Worm (Caenorhabditis elegans) whole organism, L1 larva: ENCODE results near the gene K02A6.4.

Experiments
- aha-1 ChIP-seq: fragments of 150-350 bp; optimal IDR thresholded peaks from 2 replicates; lab custom pipeline; 2014; ENCODE audit warnings: missing biosample characterization, missing genetic modification characterization
- alr-1 ChIP-seq: fragments of 200-800 bp; sonication (Bioruptor generic); optimal IDR thresholded peaks from 2 replicates; lab custom pipeline; 2018; ENCODE audit warnings: borderline replicate concordance, mild to moderate bottlenecking, missing genetic modification characterization, missing compliant biosample characterization
- aly-2 ChIP-seq: fragments of 150-350 bp; optimal IDR thresholded peaks from 2 replicates; lab custom pipeline; 2014; ENCODE audit warnings: missing biosample characterization, missing genetic modification characterization
- ama-1 ChIP-seq: fragments of 150-350 bp; optimal IDR thresholded peaks from 2 replicates; lab custom pipeline; 2014
- blmp-1 ChIP-seq: fragments of 150-350 bp; optimal IDR thresholded peaks from 2 replicates; lab custom pipeline; 2014; ENCODE audit warnings: missing biosample characterization, missing genetic modification characterization
- ceh-8 ChIP-seq: fragments of 200-800 bp; sonication (Bioruptor generic); optimal IDR thresholded peaks from 2 replicates; lab custom pipeline; 2018; ENCODE audit warnings: mild to moderate bottlenecking, missing genetic modification characterization, moderate library complexity, missing compliant biosample characterization
- ceh-82 ChIP-seq, 3 experiments: fragments of 150-350 bp in 1 of 3; sonication (generic microtip) in 2 of 3; optimal IDR thresholded peaks; 2 replicates each; lab custom pipeline; 2014 to 2017; ENCODE audit warnings: missing biosample characterization in 3 of 3, missing genetic modification characterization in 3 of 3
- ces-1 ChIP-seq: fragments of 150-350 bp; optimal IDR thresholded peaks from 2 replicates; lab custom pipeline; 2014; ENCODE audit warnings: missing biosample characterization, missing genetic modification reagents, missing genetic modification characterization
- dsc-1 ChIP-seq: sonication (generic microtip); optimal IDR thresholded peaks from 2 replicates; lab custom pipeline; 2016; ENCODE audit warnings: mild to moderate bottlenecking, missing genetic modification characterization, missing compliant biosample characterization
- egl-13 ChIP-seq: sonication (generic microtip); optimal IDR thresholded peaks from 2 replicates; lab custom pipeline; 2016; ENCODE audit warnings: missing genotype, missing genetic modification reagents, missing genetic modification characterization, missing compliant biosample characterization
- egl-27 ChIP-seq, 2 experiments: fragments of 150-350 bp in 1 of 2; sonication (generic microtip); optimal IDR thresholded peaks; 3 replicates each; lab custom pipeline; 2017 to 2018; ENCODE audit warnings: missing biosample characterization in 2 of 2, missing genetic modification characterization in 2 of 2, missing genetic modification reagents in 2 of 2
- elt-2 ChIP-seq: sonication (generic microtip); optimal IDR thresholded peaks from 2 replicates; lab custom pipeline; 2016; ENCODE audit warnings: missing genetic modification characterization, mild to moderate bottlenecking, inconsistent platforms, missing compliant biosample characterization, missing genetic modification reagents
- elt-3 ChIP-seq, 6 experiments: fragments of 150-350 bp in 1 of 6; sonication (generic microtip); optimal IDR thresholded peaks; 2 replicates each; lab custom pipeline; 2017 to 2018; ENCODE audit warnings: missing biosample characterization in 6 of 6, missing genetic modification characterization in 6 of 6, inconsistent platforms in 1 of 6
- fkh-4 ChIP-seq: sonication (generic microtip); optimal IDR thresholded peaks from 2 replicates; lab custom pipeline; 2016; ENCODE audit warnings: missing compliant biosample characterization, missing genetic modification characterization, borderline replicate concordance
- fkh-8 ChIP-seq: sonication (generic microtip); optimal IDR thresholded peaks from 2 replicates; lab custom pipeline; 2016; ENCODE audit warnings: mild to moderate bottlenecking, missing genetic modification characterization, missing compliant biosample characterization
- fos-1 ChIP-seq: fragments of 150-350 bp; optimal IDR thresholded peaks from 2 replicates; lab custom pipeline; 2014; ENCODE audit warnings: missing biosample characterization, missing genetic modification characterization
- isw-1 ChIP-seq: fragments of 200-800 bp; sonication (Bioruptor generic); IDR thresholded peaks from 2 replicates; pipeline ENCODE4 v1.3.6; 2022; ENCODE audit warnings: missing genetic modification characterization, missing compliant biosample characterization
- lin-14 ChIP-seq: fragments of 200-800 bp; sonication (Bioruptor generic); optimal IDR thresholded peaks from 2 replicates; lab custom pipeline; 2018; ENCODE audit warnings: mild to moderate bottlenecking, missing genetic modification characterization, moderate library complexity, missing compliant biosample characterization
- lsy-2 ChIP-seq, 2 experiments: fragments of 150-350 bp; optimal IDR thresholded peaks; 2 replicates each; lab custom pipeline; 2014; ENCODE audit warnings: missing biosample characterization in 2 of 2, missing genetic modification characterization in 2 of 2
- mab-9 ChIP-seq: fragments of 200-800 bp; sonication (Bioruptor generic); IDR thresholded peaks from 2 replicates; pipeline ENCODE4 v1.3.6; 2022; ENCODE audit warnings: missing genetic modification reagents, missing genetic modification characterization, missing compliant biosample characterization
- mdl-1 ChIP-seq, 2 experiments: fragments of 150-350 bp; optimal IDR thresholded peaks; 2 replicates each; lab custom pipeline; 2014 to 2017; ENCODE audit warnings: missing biosample characterization in 2 of 2, missing genetic modification characterization in 2 of 2, inconsistent platforms in 1 of 2
- mef-2 ChIP-seq: fragments of 150-350 bp; optimal IDR thresholded peaks from 2 replicates; lab custom pipeline; 2014; ENCODE audit warnings: missing biosample characterization, missing genetic modification characterization
- nhr-11 ChIP-seq: fragments of 150-350 bp; optimal IDR thresholded peaks from 2 replicates; lab custom pipeline; 2014; ENCODE audit warnings: missing biosample characterization, missing genetic modification characterization
- nhr-19 ChIP-seq: fragments of 200-800 bp; sonication (Bioruptor generic); conservative IDR thresholded peaks from 2 replicates; pipeline ENCODE4 v1.3.6; 2022; ENCODE audit warnings: missing genetic modification characterization, missing compliant biosample characterization
- nhr-20 ChIP-seq: sonication (generic microtip); optimal IDR thresholded peaks from 2 replicates; lab custom pipeline; 2016; ENCODE audit warnings: mild to moderate bottlenecking, missing genetic modification characterization, missing compliant biosample characterization
- nhr-237 ChIP-seq: fragments of 150-350 bp; optimal IDR thresholded peaks from 2 replicates; lab custom pipeline; 2014; ENCODE audit warnings: missing biosample characterization, missing genetic modification characterization
- nhr-47 ChIP-seq: sonication (generic microtip); optimal IDR thresholded peaks from 2 replicates; lab custom pipeline; 2016; ENCODE audit warnings: mild to moderate bottlenecking, missing genetic modification characterization, moderate library complexity, missing compliant biosample characterization
- nhr-85 ChIP-seq: sonication (generic microtip); peaks from one replicate; lab custom pipeline; 2016; ENCODE audit warnings: missing genetic modification characterization, inconsistent platforms, missing compliant biosample characterization
- pax-3 ChIP-seq: fragments of 200-800 bp; sonication (Bioruptor generic); optimal IDR thresholded peaks from 2 replicates; lab custom pipeline; 2018; ENCODE audit warnings: mild to moderate bottlenecking, missing genetic modification characterization, moderate library complexity, missing compliant biosample characterization
- pqm-1 ChIP-seq: sonication (generic microtip); optimal IDR thresholded peaks from 3 replicates; lab custom pipeline; 2017; ENCODE audit warnings: missing biosample characterization, missing genetic modification characterization
- rnt-1 ChIP-seq: sonication (generic microtip); optimal IDR thresholded peaks from 2 replicates; lab custom pipeline; 2016; ENCODE audit warnings: mild to moderate bottlenecking, missing genetic modification characterization, moderate library complexity, missing compliant biosample characterization
- sup-37 ChIP-seq: fragments of 200-800 bp; sonication (Bioruptor generic); optimal IDR thresholded peaks from 2 replicates; lab custom pipeline; 2018; ENCODE audit warnings: mild to moderate bottlenecking, missing genetic modification characterization, missing compliant biosample characterization
- swsn-7 ChIP-seq: sonication (generic microtip); optimal IDR thresholded peaks from 2 replicates; lab custom pipeline; 2016; ENCODE audit warnings: missing genetic modification characterization, missing compliant biosample characterization
- unc-30 ChIP-seq: sonication (generic microtip); optimal IDR thresholded peaks from 2 replicates; lab custom pipeline; 2017; ENCODE audit warnings: missing biosample characterization, missing genetic modification characterization
- unc-86 ChIP-seq: sonication (generic microtip); optimal IDR thresholded peaks from 2 replicates; lab custom pipeline; 2016; ENCODE audit warnings: missing genetic modification characterization, missing compliant biosample characterization
- vab-15 ChIP-seq: sonication (generic microtip); optimal IDR thresholded peaks from 2 replicates; lab custom pipeline; 2017; ENCODE audit warnings: missing genotype, mild to moderate bottlenecking, missing genetic modification characterization, missing compliant biosample characterization
- zip-4 ChIP-seq: fragments of 200-800 bp; sonication (Bioruptor generic); optimal IDR thresholded peaks from 2 replicates; lab custom pipeline; 2018; ENCODE audit warnings: mild to moderate bottlenecking, missing genetic modification characterization, moderate library complexity, missing compliant biosample characterization
- ztf-11 ChIP-seq, 2 experiments: sonication (generic microtip); optimal IDR thresholded peaks; 2 replicates each; lab custom pipeline; 2016 to 2017; ENCODE audit warnings: missing genetic modification characterization in 2 of 2, missing biosample characterization in 1 of 2, missing compliant biosample characterization in 1 of 2
- ztf-4 ChIP-seq: fragments of 150-350 bp; optimal IDR thresholded peaks from 2 replicates; lab custom pipeline; 2014; ENCODE audit warnings: missing biosample characterization, missing genetic modification characterization

Gene K02A6.4

ce11 chrX:8205919-8206318 lies 12.6 kb downstream of the K02A6.4 start (continued):
- peak in 1 of 3 experiments; percentile 59 for TF ChIP-seq ceh-82 (tag; optimal IDR thresholded peaks at IDR 0.05; lab: Kevin White, UChicago)
- TF ChIP-seq sup-37 = no peak
- TF ChIP-seq aly-2 = no peak
- TF ChIP-seq ces-1 = no peak
- TF ChIP-seq egl-13 = no peak
- peak in 1 of 2 experiments; percentile 63 for TF ChIP-seq lsy-2 (tag; optimal IDR thresholded peaks at IDR 0.05; lab: Kevin White, UChicago)
- no peak for TF ChIP-seq pax-3 (tag; lab: Kevin White, UChicago)
- TF ChIP-seq unc-30 (tag; lab: Kevin White, UChicago) = no peak
- peak; percentile 38 for TF ChIP-seq unc-86 (tag; lab: Kevin White, UChicago)
- peak in 1 of 2 experiments; percentile 70 for TF ChIP-seq mdl-1 (tag; optimal IDR thresholded peaks at IDR 0.05; lab: Kevin White, UChicago)
- TF ChIP-seq mef-2 = no peak
- no peak for TF ChIP-seq blmp-1 (tag; lab: Kevin White, UChicago)
- TF ChIP-seq dsc-1 = peak; percentile 64
- TF ChIP-seq, all 84 proteins: peak for 24

- TF ChIP-seq lin-14 (GFP tag; lab: Kevin White, UChicago) (peak; percentile 1), fkh-8 (peak; percentile 37), alr-1 (tag; lab: Kevin White, UChicago) (no peak), fkh-4 (tag; lab: Kevin White, UChicago) (peak; percentile 35), mab-9 (GFP tag; lab: Robert Waterston, UW) (no peak), ceh-8 (GFP tag; lab: Kevin White, UChicago) (no peak), ceh-82 (tag; optimal IDR thresholded peaks at IDR 0.05; lab: Kevin White, UChicago) (no peak), dsc-1 (peak; percentile 95)
These were observed 14.1 kb downstream of the K02A6.4 start for ce11 chrX:8204475-8204874.

ce11 chrX:8203684-8204083 lies 14.9 kb downstream of the K02A6.4 start, which contains the start of gene C17H11.6:
Gene C17H11.6, minus strand, starts transcription at chrX:8203784.
- TF ChIP-seq elt-2 (tag; lab: Kevin White, UChicago) = no peak
- no peak for TF ChIP-seq fos-1 (tag; lab: Kevin White, UChicago)
- TF ChIP-seq nhr-237 (tag; lab: Kevin White, UChicago) = no peak
- no peak for TF ChIP-seq ama-1
- no peak for TF ChIP-seq egl-13
- TF ChIP-seq lsy-2 (tag; optimal IDR thresholded peaks at IDR 0.05; lab: Kevin White, UChicago) = no peak
- TF ChIP-seq rnt-1 = no peak
- no peak for TF ChIP-seq egl-27 (tag; optimal IDR thresholded peaks at IDR 0.05; lab: Kevin White, UChicago)
- TF ChIP-seq pqm-1 (tag; lab: Kevin White, UChicago) = no peak
- no peak for TF ChIP-seq nhr-11 (tag; lab: Kevin White, UChicago)

- TF ChIP-seq nhr-11 (tag; lab: Kevin White, UChicago) = no peak
- peak; percentile 64 for TF ChIP-seq blmp-1 (tag; lab: Kevin White, UChicago)
- no peak for TF ChIP-seq nhr-20 (tag; lab: Kevin White, UChicago)
- no peak for TF ChIP-seq ztf-4 (tag; lab: Kevin White, UChicago)
- TF ChIP-seq lin-14 (GFP tag; lab: Kevin White, UChicago) = peak; percentile 73
- TF ChIP-seq nhr-85 (tag; lab: Kevin White, UChicago) = peak; percentile 65
- TF ChIP-seq, all 84 proteins: peak for 3
These were observed 17.3 kb downstream of the K02A6.4 start for ce11 chrX:8201210-8201609.

ce11 chrX:8200206-8200605 lies 18.3 kb downstream of the K02A6.4 start:
- TF ChIP-seq egl-13 (no peak), elt-3 (tag; optimal IDR thresholded peaks at IDR 0.05; lab: Kevin White, UChicago) (no peak), nhr-85 (tag; lab: Kevin White, UChicago) (peak; percentile 74), zip-4 (GFP tag; lab: Kevin White, UChicago) (no peak), lin-14 (GFP tag; lab: Kevin White, UChicago) (peak; percentile 28), mab-9 (GFP tag; lab: Robert Waterston, UW) (no peak), nhr-47 (no peak), fkh-4 (tag; lab: Kevin White, UChicago) (no peak), nhr-19 (GFP tag; lab: Robert Waterston, UW) (no peak), aha-1 (tag; lab: Kevin White, UChicago) (no peak), aly-2 (no peak), unc-86 (tag; lab: Kevin White, UChicago) (no peak), swsn-7 (tag; lab: Kevin White, UChicago) (no peak), blmp-1 (tag; lab: Kevin White, UChicago) (peak; percentile 97), mef-2 (no peak), ztf-11 (tag; optimal IDR thresholded peaks at IDR 0.05; lab: Kevin White, UChicago) (no peak), isw-1 (no peak), vab-15 (tag; lab: Kevin White, UChicago) (no peak)
